Fruit fly (Drosophila melanogaster) whole organism, embryonic: ENCODE data around the gene Idgf3.

Experiments
- Adf1 ChIP-seq: fragments of 200-800 bp; sonication (Bioruptor generic); IDR thresholded peaks from 2 replicates; pipeline ENCODE4 v1.3.6; 2022; ENCODE audit warnings: missing biosample characterization, missing genetic modification characterization
- B-H2 ChIP-seq: fragments of 200-800 bp; sonication (Bioruptor generic); optimal IDR thresholded peaks from 2 replicates; lab custom pipeline; 2018; ENCODE audit warnings: missing biosample characterization, mild to moderate bottlenecking, missing genetic modification characterization
- Bgb ChIP-seq: fragments of 200-800 bp; sonication (Bioruptor generic); IDR thresholded peaks from 2 replicates; pipeline ENCODE4 v1.3.6; 2022; ENCODE audit warnings: missing biosample characterization, missing genetic modification characterization; ENCODE audit not compliant: partially characterized antibody
- CG10209 ChIP-seq: fragments of 200-800 bp; sonication (Bioruptor generic); optimal IDR thresholded peaks from 3 replicates; lab custom pipeline; 2017; ENCODE audit warnings: missing biosample characterization, mild to moderate bottlenecking, missing genetic modification characterization, missing genetic modification reagents
- CG10654 ChIP-seq: fragments of 200-800 bp; sonication (Bioruptor generic); optimal IDR thresholded peaks from 2 replicates; lab custom pipeline; 2016; ENCODE audit warnings: missing biosample characterization, missing genetic modification characterization
- CG10959 ChIP-seq: fragments of 200-800 bp; sonication (Bioruptor generic); IDR thresholded peaks from 2 replicates; pipeline ENCODE4 v1.3.6; 2022; ENCODE audit warnings: missing biosample characterization, missing genetic modification characterization
- CG10979 ChIP-seq: fragments of 200-800 bp; sonication (Bioruptor generic); optimal IDR thresholded peaks from 2 replicates; lab custom pipeline; 2018; ENCODE audit warnings: missing biosample characterization, mild to moderate bottlenecking, missing genetic modification characterization, moderate library complexity
- CG11695 ChIP-seq: fragments of 200-800 bp; sonication (Bioruptor generic); IDR thresholded peaks from 3 replicates; pipeline ENCODE4 v1.3.6; 2022; ENCODE audit warnings: missing biosample characterization, missing genetic modification characterization
- CG11723 ChIP-seq: fragments of 200-800 bp; sonication (Bioruptor generic); optimal IDR thresholded peaks from 2 replicates; lab custom pipeline; 2017; ENCODE audit warnings: missing biosample characterization, mild to moderate bottlenecking, missing genetic modification characterization
- CG14710 ChIP-seq: fragments of 200-800 bp; sonication (Bioruptor generic); optimal IDR thresholded peaks from 3 replicates; lab custom pipeline; 2019; ENCODE audit warnings: missing biosample characterization, mild to moderate bottlenecking, missing genetic modification characterization, moderate library complexity
- CG14860 ChIP-seq: fragments of 200-800 bp; sonication (Bioruptor generic); IDR thresholded peaks from 3 replicates; pipeline ENCODE4 v1.3.6; 2022; ENCODE audit warnings: missing biosample characterization, missing genetic modification characterization; ENCODE audit not compliant: partially characterized antibody
- CG17802 ChIP-seq: fragments of 200-800 bp; sonication (Bioruptor generic); optimal IDR thresholded peaks from 2 replicates; lab custom pipeline; 2018; ENCODE audit warnings: missing biosample characterization, mild to moderate bottlenecking, missing genetic modification characterization, moderate library complexity
- CG2199 ChIP-seq: fragments of 200-800 bp; sonication (Bioruptor generic); IDR thresholded peaks from 3 replicates; pipeline ENCODE4 v1.3.6; 2022; ENCODE audit warnings: missing biosample characterization, missing genetic modification characterization
- CG2678 ChIP-seq: fragments of 200-800 bp; sonication (Bioruptor generic); optimal IDR thresholded peaks from 3 replicates; lab custom pipeline; 2019; ENCODE audit warnings: missing biosample characterization, mild to moderate bottlenecking, missing genetic modification characterization, moderate library complexity
- CG2889 ChIP-seq: fragments of 200-800 bp; sonication (Bioruptor generic); IDR thresholded peaks from 3 replicates; pipeline ENCODE4 v1.3.6; 2022; ENCODE audit warnings: missing biosample characterization, missing genetic modification characterization
- CG3281 ChIP-seq: fragments of 200-800 bp; sonication (Bioruptor generic); optimal IDR thresholded peaks from 3 replicates; lab custom pipeline; 2017; ENCODE audit warnings: missing biosample characterization, mild to moderate bottlenecking, missing genetic modification characterization
- CG33557 ChIP-seq: fragments of 200-800 bp; sonication (Bioruptor generic); optimal IDR thresholded peaks from 2 replicates; lab custom pipeline; 2019; ENCODE audit warnings: missing biosample characterization, mild to moderate bottlenecking, missing genetic modification characterization, moderate library complexity
- CG5180 ChIP-seq: fragments of 200-800 bp; sonication (Bioruptor generic); optimal IDR thresholded peaks from 3 replicates; lab custom pipeline; 2017; ENCODE audit warnings: missing biosample characterization, missing genetic modification characterization, mild to moderate bottlenecking, moderate library complexity, missing genetic modification reagents
- CG6272 ChIP-seq: fragments of 200-800 bp; sonication (Bioruptor generic); IDR thresholded peaks from 2 replicates; pipeline ENCODE4 v1.3.6; 2022; ENCODE audit warnings: missing biosample characterization, missing genetic modification characterization
- CG6765 ChIP-seq: fragments of 200-800 bp; sonication (Bioruptor generic); optimal IDR thresholded peaks from 3 replicates; lab custom pipeline; 2017; ENCODE audit warnings: missing biosample characterization, mild to moderate bottlenecking, missing genetic modification characterization
- CG7357 ChIP-seq: fragments of 200-800 bp; sonication (Bioruptor generic); IDR thresholded peaks from 3 replicates; pipeline ENCODE4 v1.3.6; 2022; ENCODE audit warnings: missing biosample characterization, missing genetic modification characterization
- Chrac-16 ChIP-seq: fragments of 200-800 bp; sonication (Bioruptor generic); optimal IDR thresholded peaks from 3 replicates; lab custom pipeline; 2016; ENCODE audit warnings: missing biosample characterization, missing genetic modification characterization
- E2f1 ChIP-seq: fragments of 200-800 bp; sonication (Bioruptor generic); IDR thresholded peaks from 2 replicates; pipeline ENCODE4 v1.3.6; 2022; ENCODE audit warnings: missing biosample characterization, missing genetic modification characterization
- Hand ChIP-seq: fragments of 200-800 bp; sonication (Bioruptor generic); optimal IDR thresholded peaks from 2 replicates; lab custom pipeline; 2017; ENCODE audit warnings: mild to moderate bottlenecking, missing biosample characterization, missing genetic modification reagents, missing genetic modification characterization
- HmgD ChIP-seq: fragments of 200-800 bp; sonication (Bioruptor generic); optimal IDR thresholded peaks from 3 replicates; lab custom pipeline; 2016; ENCODE audit warnings: missing biosample characterization, missing genetic modification characterization
- Hr3 ChIP-seq: fragments of 200-800 bp; sonication (Bioruptor generic); optimal IDR thresholded peaks from 3 replicates; lab custom pipeline; 2016; ENCODE audit warnings: missing biosample characterization, missing genetic modification characterization
- Mad ChIP-seq: fragments of 200-800 bp; sonication (Bioruptor generic); optimal IDR thresholded peaks from 2 replicates; lab custom pipeline; 2016; ENCODE audit warnings: missing biosample characterization, missing genetic modification characterization
- NFAT ChIP-seq: fragments of 200-800 bp; sonication (Bioruptor generic); IDR thresholded peaks from 2 replicates; pipeline ENCODE4 v1.3.6; 2022; ENCODE audit warnings: missing biosample characterization, missing genetic modification characterization
- Side ChIP-seq: fragments of 200-800 bp; sonication (Bioruptor generic); optimal IDR thresholded peaks from 2 replicates; lab custom pipeline; 2016; ENCODE audit warnings: missing biosample characterization, missing genetic modification characterization
- ash1 ChIP-seq: fragments of 200-800 bp; sonication (Bioruptor generic); optimal IDR thresholded peaks from 2 replicates; lab custom pipeline; 2018; ENCODE audit warnings: missing biosample characterization, mild to moderate bottlenecking, missing genetic modification characterization
- bcd ChIP-seq: fragments of 200-800 bp; sonication (Bioruptor generic); optimal IDR thresholded peaks from 2 replicates; lab custom pipeline; 2017; ENCODE audit warnings: missing biosample characterization, mild to moderate bottlenecking, missing genetic modification characterization
- bowl ChIP-seq: fragments of 200-800 bp; sonication (Bioruptor generic); IDR thresholded peaks from 2 replicates; pipeline ENCODE4 v1.3.6; 2022; ENCODE audit warnings: missing biosample characterization, missing genetic modification characterization
- cad ChIP-seq: fragments of >200 bp; optimal IDR thresholded peaks from 2 replicates; lab custom pipeline; 2017; ENCODE audit warnings: missing biosample characterization, missing genetic modification characterization
- corto ChIP-seq: fragments of 200-800 bp; sonication (Bioruptor generic); optimal IDR thresholded peaks from 2 replicates; lab custom pipeline; 2016; ENCODE audit warnings: missing biosample characterization, mild to moderate bottlenecking, missing genetic modification characterization, moderate library complexity
- esg ChIP-seq: fragments of 200-800 bp; sonication (Bioruptor generic); conservative IDR thresholded peaks from 2 replicates; pipeline ENCODE4 v1.3.6; 2022; ENCODE audit warnings: missing biosample characterization, missing genetic modification characterization
- eve ChIP-seq, 2 experiments: fragments of >200 bp; optimal IDR thresholded peaks; 2 replicates each; lab custom pipeline; 2017; ENCODE audit warnings: missing biosample characterization in 2 of 2, missing genetic modification characterization in 2 of 2
- ftz-f1 ChIP-seq: fragments of 200-800 bp; sonication (Bioruptor generic); optimal IDR thresholded peaks from 2 replicates; lab custom pipeline; 2016; ENCODE audit warnings: missing biosample characterization, missing genetic modification characterization
- gsb ChIP-seq: fragments of 200-800 bp; sonication (Bioruptor generic); IDR thresholded peaks from 2 replicates; pipeline ENCODE4 v1.3.6; 2022; ENCODE audit warnings: missing biosample characterization, missing genetic modification characterization
- gt ChIP-seq: fragments of 200-800 bp; sonication (Bioruptor generic); IDR thresholded peaks from 2 replicates; pipeline ENCODE4 v1.3.6; 2022; ENCODE audit warnings: missing biosample characterization, missing genetic modification characterization
- her ChIP-seq: fragments of 200-800 bp; sonication (Bioruptor generic); optimal IDR thresholded peaks from 2 replicates; lab custom pipeline; 2016; ENCODE audit warnings: missing biosample characterization, missing genetic modification characterization
- hkb ChIP-seq, 2 experiments: fragments of 200-800 bp in 1 of 2; fragments of >200 bp in 1 of 2; sonication (Bioruptor generic) in 1 of 2; IDR thresholded peaks in 1 of 2; optimal IDR thresholded peaks in 1 of 2; 2 replicates each; pipeline versions ENCODE4 v1.3.6 to Lab custom; 2017 to 2022; ENCODE audit warnings: missing biosample characterization in 1 of 2, missing genetic modification characterization in 1 of 2
- ken ChIP-seq: fragments of 200-800 bp; sonication (Bioruptor generic); IDR thresholded peaks from 3 replicates; pipeline ENCODE4 v1.3.6; 2022; ENCODE audit warnings: missing biosample characterization, missing genetic modification characterization
- lov ChIP-seq, 2 experiments: fragments of 200-800 bp in 1 of 2; fragments of >200 bp in 1 of 2; sonication (Bioruptor generic) in 1 of 2; IDR thresholded peaks in 1 of 2; optimal IDR thresholded peaks in 1 of 2; 2 replicates in 1 of 2; 3 replicates in 1 of 2; pipeline versions ENCODE4 v1.3.6 to Lab custom; 2017 to 2022; ENCODE audit warnings: missing biosample characterization in 1 of 2, missing genetic modification characterization in 1 of 2
- mirr ChIP-seq: fragments of 200-800 bp; sonication (Bioruptor generic); optimal IDR thresholded peaks from 3 replicates; lab custom pipeline; 2018; ENCODE audit warnings: missing biosample characterization, mild to moderate bottlenecking, missing genetic modification characterization
- slou ChIP-seq: fragments of 200-800 bp; sonication (Bioruptor generic); optimal IDR thresholded peaks from 3 replicates; lab custom pipeline; 2016; ENCODE audit warnings: missing biosample characterization, missing genetic modification characterization
- tgo ChIP-seq: fragments of 200-800 bp; sonication (Bioruptor generic); IDR thresholded peaks from 3 replicates; pipeline ENCODE4 v1.3.6; 2022; ENCODE audit warnings: missing biosample characterization, missing genetic modification characterization
- toy ChIP-seq: fragments of 200-800 bp; sonication (Bioruptor generic); IDR thresholded peaks from 2 replicates; pipeline ENCODE4 v1.3.6; 2022; ENCODE audit warnings: missing biosample characterization, missing genetic modification characterization
- twi ChIP-seq: fragments of 200-800 bp; optimal IDR thresholded peaks from 2 replicates; lab custom pipeline; 2019; ENCODE audit warnings: missing biosample characterization, mild to moderate bottlenecking, missing genetic modification characterization, moderate library complexity

The Idgf3 gene

DNA sequence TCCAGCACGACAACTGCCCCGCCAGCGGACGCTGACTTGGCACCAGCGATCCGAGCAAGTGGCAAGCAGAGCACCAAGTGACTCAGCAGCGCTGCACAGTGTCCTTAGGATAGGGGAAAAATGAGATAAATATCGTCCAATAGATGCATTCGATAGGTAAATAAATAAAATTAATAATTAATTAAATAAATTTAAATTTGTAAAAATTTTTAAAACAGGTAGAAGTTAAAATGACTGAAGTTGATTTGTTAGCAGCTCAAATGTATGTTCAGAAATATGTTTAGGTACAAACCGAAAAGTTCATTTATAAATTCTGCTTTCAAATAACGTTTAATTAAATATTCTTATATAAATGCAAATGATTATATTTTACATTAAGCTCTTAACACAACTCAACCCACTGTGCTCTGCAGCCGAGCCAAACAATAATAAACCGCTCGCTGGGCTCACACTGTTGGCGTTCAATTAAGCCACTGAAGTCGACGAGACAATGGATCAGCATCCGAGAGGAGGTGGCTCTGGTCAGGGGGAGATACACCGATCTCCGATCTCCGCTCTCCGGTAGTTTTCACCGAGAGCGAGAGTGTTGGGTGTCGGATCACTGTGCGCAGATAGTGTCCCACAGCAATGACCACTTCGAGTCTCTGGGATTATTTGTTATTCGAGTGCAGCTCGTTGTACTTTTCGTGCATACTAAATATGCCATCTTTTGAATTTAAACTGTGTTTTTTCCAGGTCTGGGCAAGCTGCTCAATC, 2.1 kb upstream of the Idgf3 start, which contains the start of gene CG5888 (continued):
- TF ChIP-seq CG17802 (tag; lab: Kevin White, UChicago) (no peak), CG11723 (GFP tag; lab: Kevin White, UChicago) (peak; percentile 25), toy (GFP tag; lab: Robert Waterston, UW) (no peak), CG6765 (GFP tag; lab: Kevin White, UChicago) (no peak), Bgb (GFP tag; lab: Robert Waterston, UW) (no peak), CG10979 (tag; lab: Kevin White, UChicago) (peak; percentile 77), corto (no peak), hkb (optimal IDR thresholded peaks at IDR 0.05; lab: Kevin White, UChicago) (no peak), hkb (GFP tag; IDR thresholded peaks at IDR 0.05; lab: Robert Waterston, UW) (peak; percentile 60; the same call in 1 of the 2 replicates), mirr (GFP tag; lab: Kevin White, UChicago) (no peak), B-H2 (GFP tag; lab: Kevin White, UChicago) (no peak), twi (peak; percentile 55), CG11695 (GFP tag; lab: Robert Waterston, UW) (peak; percentile 78), CG2199 (GFP tag; lab: Robert Waterston, UW) (no peak), ftz-f1 (GFP tag; lab: Kevin White, UChicago) (no peak), NFAT (GFP tag; lab: Robert Waterston, UW) (no peak), Chrac-16 (peak; percentile 51), Hand (GFP tag; lab: Kevin White, UChicago) (peak; percentile 40), CG14710 (tag; lab: Kevin White, UChicago) (peak; percentile 65), CG33557 (GFP tag; lab: Kevin White, UChicago) (peak; percentile 62), CG6272 (GFP tag; lab: Robert Waterston, UW) (no peak), ken (GFP tag; lab: Robert Waterston, UW) (peak; percentile 62; the same call in 2 of the 3 replicates), CG10209 (peak; percentile 80), Adf1 (GFP tag; lab: Robert Waterston, UW) (peak; percentile 39), her (GFP tag; lab: Kevin White, UChicago) (no peak), Hr3 (GFP tag; lab: Kevin White, UChicago) (peak; percentile 77), CG3281 (GFP tag; lab: Kevin White, UChicago) (peak; percentile 44), CG14860 (GFP tag; lab: Robert Waterston, UW) (peak; percentile 20; the same call in 1 of the 3 replicates), eve (GFP tag; optimal IDR thresholded peaks at IDR 0.05; lab: Kevin White, UChicago) (no peak), lov (optimal IDR thresholded peaks at IDR 0.05; lab: Kevin White, UChicago) (no peak), lov (GFP tag; IDR thresholded peaks at IDR 0.05; lab: Robert Waterston, UW) (peak; percentile 7; the same call in 1 of the 3 replicates), slou (GFP tag; lab: Kevin White, UChicago) (no peak), tgo (GFP tag; lab: Robert Waterston, UW) (peak; percentile 81), CG10654 (peak; percentile 2), CG2889 (GFP tag; lab: Robert Waterston, UW) (no peak), gt (GFP tag; lab: Robert Waterston, UW) (0 out of 2 replicates have a peak, but pooled peaks have one; percentile 25), Side (GFP tag; lab: Kevin White, UChicago) (no peak), esg (GFP tag; lab: Robert Waterston, UW) (peak; percentile 57; the same call in 1 of the 2 replicates), bowl (GFP tag; lab: Robert Waterston, UW) (peak; percentile 35; the same call in 1 of the 2 replicates), CG10959 (GFP tag; lab: Robert Waterston, UW) (no peak), gsb (GFP tag; lab: Robert Waterston, UW) (peak; percentile 51; the same call in 1 of the 2 replicates), ash1 (GFP tag; lab: Kevin White, UChicago) (no peak), cad (GFP tag; lab: Kevin White, UChicago) (no peak), Mad (GFP tag; lab: Kevin White, UChicago) (no peak), CG2678 (tag; lab: Kevin White, UChicago) (peak; percentile 69), HmgD (no peak), E2f1 (peak; percentile 51), CG5180 (GFP tag; lab: Kevin White, UChicago) (no peak), bcd (peak; percentile 0), CG7357 (GFP tag; lab: Robert Waterston, UW) (peak; percentile 48; the same call in 2 of the 3 replicates)
